Worm (Caenorhabditis elegans): Measurements from ENCODE around the gene F44A2.5.
A peak's percentile ranks its signal among the peaks of the same experiment; 100 is the strongest.

- no peak for TF ChIP-seq nhr-11 (tag; optimal IDR thresholded peaks at IDR 0.05)
- TF ChIP-seq mdt-29 (GFP tag; IDR thresholded peaks at IDR 0.05): no peak
- no peak for TF ChIP-seq lin-1 (GFP tag; IDR thresholded peaks at IDR 0.05)
- peak; percentile 96 for TF ChIP-seq ama-1 (optimal IDR thresholded peaks at IDR 0.05)
- no peak for TF ChIP-seq pha-4 (GFP tag; IDR thresholded peaks at IDR 0.05)
- no peak for TF ChIP-seq pha-4 (tag; optimal IDR thresholded peaks at IDR 0.05)
- TF ChIP-seq zag-1 (tag; optimal IDR thresholded peaks at IDR 0.05): no peak
- no peak for TF ChIP-seq ceh-32 (tag; optimal IDR thresholded peaks at IDR 0.05; ENCODE audit: poor library complexity)
- TF ChIP-seq aha-1 (tag): peak; percentile 96
- TF ChIP-seq R02D3.7 (tag; optimal IDR thresholded peaks at IDR 0.05): no peak
- TF ChIP-seq mep-1 (tag; optimal IDR thresholded peaks at IDR 0.05): peak; percentile 52
- TF ChIP-seq nhr-25 (tag; optimal IDR thresholded peaks at IDR 0.05; ENCODE audit: borderline replicate concordance, insufficient read depth): peak; percentile 24
Measured at ce11 chrV:9338452-9338851, 41.0 kb downstream of the F44A2.5 start.

Measured in whole organism, L4 larva.